Worm (Caenorhabditis elegans): ENCODE results near the gene tpan-1.

Gene tpan-1

DNA sequence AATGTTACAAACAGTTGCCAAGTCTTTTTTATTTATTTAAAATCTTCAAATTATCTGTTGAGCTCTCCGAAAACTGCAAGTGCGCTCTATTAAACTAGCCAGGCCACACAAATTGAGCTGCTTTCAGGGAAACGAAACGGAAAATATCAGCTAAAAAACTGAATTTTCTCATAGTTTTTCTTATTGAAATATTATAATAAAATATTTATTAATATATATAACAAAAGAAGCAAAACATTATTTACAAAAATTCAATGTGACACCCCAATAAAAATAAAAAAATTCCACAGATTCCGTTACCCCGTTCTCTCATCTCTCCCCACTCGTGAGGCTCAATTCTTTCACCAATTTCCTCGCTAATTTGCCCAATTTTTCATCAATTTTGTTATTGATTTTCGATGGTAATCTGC is 43.3 kb downstream of the tpan-1 start:
- TF ChIP-seq gmeb-1 (tag; optimal IDR thresholded peaks at IDR 0.05): no peak
- TF ChIP-seq mbf-1 (tag; optimal IDR thresholded peaks at IDR 0.05): no peak
- no peak for TF ChIP-seq blmp-1 (tag; optimal IDR thresholded peaks at IDR 0.05; ENCODE audit: insufficient read depth)
- TF ChIP-seq unc-55 (GFP tag; optimal IDR thresholded peaks at IDR 0.05): peak; percentile 74
- TF ChIP-seq lsy-2 (tag; optimal IDR thresholded peaks at IDR 0.05): peak in 1 of 2 experiments; percentile 35
- peak; percentile 1 for TF ChIP-seq sma-9 (GFP tag; optimal IDR thresholded peaks at IDR 0.05)
- TF ChIP-seq sma-9 (tag; optimal IDR thresholded peaks at IDR 0.05): no peak
- no peak for TF ChIP-seq R02D3.7 (tag; optimal IDR thresholded peaks at IDR 0.05)
- TF ChIP-seq nhr-10 (tag; optimal IDR thresholded peaks at IDR 0.05): no peak

DNA sequence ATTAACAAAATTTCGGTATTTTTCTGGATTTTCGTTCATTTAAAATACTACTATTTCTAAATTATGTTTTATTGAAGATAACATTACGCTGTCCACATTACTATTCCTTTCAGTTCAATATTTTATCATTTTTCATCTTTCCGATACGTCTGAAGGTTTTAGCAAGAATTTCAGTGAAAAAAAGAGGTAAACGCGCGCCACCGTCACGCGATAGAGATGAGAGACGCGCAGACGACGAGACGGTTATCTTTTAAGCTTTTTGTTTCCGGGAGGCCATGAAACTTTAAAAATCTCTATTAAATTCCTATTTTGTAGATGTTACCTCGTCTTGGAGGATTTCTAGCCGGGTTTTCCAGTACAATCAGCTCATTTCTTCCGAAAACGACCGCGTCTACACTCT is 48.5 kb downstream of the tpan-1 start, which contains the start of gene mrps-12:
TSS of gene mrps-12 (plus strand) at position 316 of the 400 bp plus-strand sequence.
- TF ChIP-seq unc-39 (tag; optimal IDR thresholded peaks at IDR 0.05): no peak
- peak; percentile 4 for TF ChIP-seq nhr-25 (tag; optimal IDR thresholded peaks at IDR 0.05)
- TF ChIP-seq C34F6.9 (tag; optimal IDR thresholded peaks at IDR 0.05): peak; percentile 54
- TF ChIP-seq gmeb-1 (tag; optimal IDR thresholded peaks at IDR 0.05): no peak
- no peak for TF ChIP-seq ceh-16 (tag; optimal IDR thresholded peaks at IDR 0.05)
- TF ChIP-seq elt-1 (tag; optimal IDR thresholded peaks at IDR 0.05): no peak
- TF ChIP-seq nhr-129 (tag; optimal IDR thresholded peaks at IDR 0.05): no peak
- TF ChIP-seq dmd-4 (tag; optimal IDR thresholded peaks at IDR 0.05): no peak
- no peak for TF ChIP-seq F13H6.1 (tag; optimal IDR thresholded peaks at IDR 0.05)
- no peak for TF ChIP-seq R02D3.7 (tag; optimal IDR thresholded peaks at IDR 0.05)
- TF ChIP-seq lsy-2 (tag; optimal IDR thresholded peaks at IDR 0.05): peak in 1 of 2 experiments; percentile 42
- TF ChIP-seq alr-1 (tag; optimal IDR thresholded peaks at IDR 0.05): no peak
- no peak for TF ChIP-seq ceh-82 (tag; optimal IDR thresholded peaks at IDR 0.05)
- TF ChIP-seq nhr-77 (tag; optimal IDR thresholded peaks at IDR 0.05): no peak
- TF ChIP-seq unc-62 (GFP tag; optimal IDR thresholded peaks at IDR 0.05): no peak
- TF ChIP-seq zag-1 (tag; optimal IDR thresholded peaks at IDR 0.05): no peak
- no peak for TF ChIP-seq nhr-23 (tag; optimal IDR thresholded peaks at IDR 0.05)
- TF ChIP-seq ama-1 (optimal IDR thresholded peaks at IDR 0.05): no peak
- TF ChIP-seq nhr-6 (tag; optimal IDR thresholded peaks at IDR 0.05): no peak
- no peak for TF ChIP-seq nhr-237 (tag; optimal IDR thresholded peaks at IDR 0.05)
- no peak for TF ChIP-seq mdl-1 (tag; optimal IDR thresholded peaks at IDR 0.05)
- TF ChIP-seq unc-55 (GFP tag; optimal IDR thresholded peaks at IDR 0.05): peak; percentile 8
- TF ChIP-seq sma-3 (GFP tag; optimal IDR thresholded peaks at IDR 0.05): no peak

DNA sequence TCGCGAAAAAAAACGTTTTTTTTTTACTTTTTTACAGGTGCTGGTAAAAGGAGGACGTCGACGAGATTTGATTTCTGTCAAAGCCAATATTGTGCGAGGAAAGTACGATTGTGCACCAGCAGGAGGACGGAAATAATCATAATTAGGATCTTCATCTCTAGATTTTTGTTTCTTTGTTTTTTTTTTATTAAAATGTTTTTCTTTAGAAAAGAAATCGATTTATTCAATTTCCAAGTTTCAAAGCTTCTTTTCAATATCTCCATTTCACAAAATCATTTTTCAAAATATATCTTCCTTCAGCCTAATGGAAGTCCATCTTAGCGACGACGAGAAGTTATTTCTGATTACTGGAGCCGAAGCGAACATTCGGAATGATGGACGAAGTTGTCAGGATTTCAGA is 49.3 kb downstream of the tpan-1 start, which contains the start of gene exos-7:
TSS of gene exos-7 (plus strand) at position 301 of the 400 bp plus-strand sequence.
- TF ChIP-seq ama-1 (optimal IDR thresholded peaks at IDR 0.05) (no peak), unc-55 (GFP tag; optimal IDR thresholded peaks at IDR 0.05) (no peak), nhr-237 (tag; optimal IDR thresholded peaks at IDR 0.05) (no peak), nhr-21 (tag; optimal IDR thresholded peaks at IDR 0.05) (no peak), mbf-1 (tag; optimal IDR thresholded peaks at IDR 0.05) (no peak), nhr-12 (tag; optimal IDR thresholded peaks at IDR 0.05) (no peak), blmp-1 (tag; optimal IDR thresholded peaks at IDR 0.05; ENCODE audit: insufficient read depth) (no peak), nhr-10 (tag; optimal IDR thresholded peaks at IDR 0.05) (no peak), crh-2 (tag; optimal IDR thresholded peaks at IDR 0.05) (no peak), ZK546.5 (tag; optimal IDR thresholded peaks at IDR 0.05) (no peak), dmd-4 (tag; optimal IDR thresholded peaks at IDR 0.05) (no peak), alr-1 (tag; optimal IDR thresholded peaks at IDR 0.05) (no peak)

Data from whole organism, L2 larva.